Worm (Caenorhabditis elegans) whole organism, late embryonic: ENCODE results near the gene marc-1.

ENCODE experiments used
- F13H6.1 ChIP-seq: sonication (generic microtip); optimal IDR thresholded peaks from 2 replicates; lab custom pipeline; 2016; ENCODE audit warnings: missing genetic modification characterization, missing compliant biosample characterization
- ceh-9 ChIP-seq: sonication (generic microtip); optimal IDR thresholded peaks from 2 replicates; lab custom pipeline; 2016; ENCODE audit warnings: mild to moderate bottlenecking, missing genetic modification characterization, inconsistent platforms, missing compliant biosample characterization
- elt-4 ChIP-seq: sonication (generic microtip); optimal IDR thresholded peaks from 2 replicates; lab custom pipeline; 2016; ENCODE audit warnings: missing genetic modification characterization, missing compliant biosample characterization
- fkh-10 ChIP-seq: fragments of 150-350 bp; optimal IDR thresholded peaks from 2 replicates; lab custom pipeline; 2014; ENCODE audit warnings: missing biosample characterization, missing genetic modification reagents, missing genetic modification characterization
- odd-2 ChIP-seq: sonication (generic microtip); optimal IDR thresholded peaks from 2 replicates; lab custom pipeline; 2017; ENCODE audit warnings: antibody characterized with exemption, mild to moderate bottlenecking, missing genetic modification characterization, missing compliant biosample characterization
- pat-9 ChIP-seq: fragments of 200-800 bp; sonication (Bioruptor generic); optimal IDR thresholded peaks from 2 replicates; lab custom pipeline; 2018; ENCODE audit warnings: mild to moderate bottlenecking, missing genetic modification characterization, moderate library complexity, missing compliant biosample characterization
- sox-4 ChIP-seq: sonication (generic microtip); optimal IDR thresholded peaks from 2 replicates; lab custom pipeline; 2017; ENCODE audit warnings: mild to moderate bottlenecking, missing genetic modification characterization, inconsistent platforms, missing compliant biosample characterization
- tbx-7 ChIP-seq: sonication (generic microtip); optimal IDR thresholded peaks from 2 replicates; lab custom pipeline; 2016; ENCODE audit warnings: missing genotype, missing genetic modification characterization, missing compliant biosample characterization

ce11 chrV:9690728-9691127, 48.8 kb upstream of the marc-1 start:
- TF ChIP-seq fkh-10 (no peak), F13H6.1 (tag; lab: Kevin White, UChicago) (no peak), ceh-9 (tag; lab: Kevin White, UChicago) (no peak), tbx-7 (tag; lab: Kevin White, UChicago) (no peak), sox-4 (tag; lab: Kevin White, UChicago) (no peak), pat-9 (tag; lab: Kevin White, UChicago) (no peak), odd-2 (tag; lab: Kevin White, UChicago) (no peak), elt-4 (tag; lab: Kevin White, UChicago) (no peak)
